Fruit fly (Drosophila melanogaster) whole organism, embryonic: Measurements from ENCODE around the gene Ide.

ENCODE experiments used
- Adf1 ChIP-seq: fragments of 200-800 bp; sonication (Bioruptor generic); IDR thresholded peaks from 2 replicates; pipeline ENCODE4 v1.3.6; 2022; ENCODE audit warnings: missing biosample characterization, missing genetic modification characterization
- Awh ChIP-seq: fragments of 200-800 bp; sonication (Bioruptor generic); IDR thresholded peaks from 2 replicates; pipeline ENCODE4, ENCODE4 v1.3.6; 2022; ENCODE audit warnings: missing biosample characterization, missing genetic modification characterization
- BEAF-32 ChIP-seq: fragments of 200-800 bp; sonication (Bioruptor generic); optimal IDR thresholded peaks from 3 replicates; lab custom pipeline; 2017; ENCODE audit warnings: missing biosample characterization, missing genetic modification characterization, mild to moderate bottlenecking, moderate library complexity, missing genetic modification reagents
- Bgb ChIP-seq: fragments of 200-800 bp; sonication (Bioruptor generic); IDR thresholded peaks from 2 replicates; pipeline ENCODE4 v1.3.6; 2022; ENCODE audit warnings: missing biosample characterization, missing genetic modification characterization; ENCODE audit not compliant: partially characterized antibody
- BtbVII ChIP-seq: fragments of 200-800 bp; sonication (Bioruptor generic); optimal IDR thresholded peaks from 3 replicates; lab custom pipeline; 2017; ENCODE audit warnings: missing biosample characterization, mild to moderate bottlenecking, missing genetic modification characterization
- CG10462 ChIP-seq: fragments of 200-800 bp; sonication (Bioruptor generic); optimal IDR thresholded peaks from 2 replicates; lab custom pipeline; 2016; ENCODE audit warnings: missing biosample characterization, missing genetic modification characterization
- CG10654 ChIP-seq: fragments of 200-800 bp; sonication (Bioruptor generic); optimal IDR thresholded peaks from 2 replicates; lab custom pipeline; 2016; ENCODE audit warnings: missing biosample characterization, missing genetic modification characterization
- CG11695 ChIP-seq: fragments of 200-800 bp; sonication (Bioruptor generic); IDR thresholded peaks from 3 replicates; pipeline ENCODE4 v1.3.6; 2022; ENCODE audit warnings: missing biosample characterization, missing genetic modification characterization
- CG15269 ChIP-seq: fragments of 200-800 bp; sonication (Bioruptor generic); optimal IDR thresholded peaks from 2 replicates; lab custom pipeline; 2018; ENCODE audit warnings: missing biosample characterization, mild to moderate bottlenecking, missing genetic modification characterization, moderate library complexity
- CG1647 ChIP-seq: fragments of 200-800 bp; sonication (Bioruptor generic); optimal IDR thresholded peaks from 3 replicates; lab custom pipeline; 2016; ENCODE audit warnings: missing biosample characterization, missing genetic modification characterization
- CG16863 ChIP-seq: fragments of 200-800 bp; sonication (Bioruptor generic); optimal IDR thresholded peaks from 3 replicates; lab custom pipeline; 2016; ENCODE audit warnings: missing biosample characterization, missing genetic modification characterization
- CG2712 ChIP-seq: fragments of 200-800 bp; optimal IDR thresholded peaks from 3 replicates; lab custom pipeline; 2019; ENCODE audit warnings: missing biosample characterization, mild to moderate bottlenecking, missing genetic modification characterization, moderate library complexity
- CG34422 ChIP-seq: fragments of 200-800 bp; sonication (Bioruptor generic); IDR thresholded peaks from 3 replicates; pipeline ENCODE4 v1.3.6; 2022; ENCODE audit warnings: missing biosample characterization, missing genetic modification characterization
- CG4282 ChIP-seq: fragments of 200-800 bp; sonication (Bioruptor generic); optimal IDR thresholded peaks from 2 replicates; lab custom pipeline; 2016; ENCODE audit warnings: missing biosample characterization, missing genetic modification characterization
- CG43689 ChIP-seq: fragments of 200-800 bp; sonication (Bioruptor generic); IDR thresholded peaks from 2 replicates; pipeline ENCODE4 v1.3.6; 2022; ENCODE audit warnings: missing biosample characterization, missing genetic modification characterization
- CG4730 ChIP-seq: fragments of 200-800 bp; sonication (Bioruptor generic); IDR thresholded peaks from 2 replicates; pipeline ENCODE4 v1.3.6; 2022; ENCODE audit warnings: missing biosample characterization, missing genetic modification characterization
- CG8359 ChIP-seq: fragments of 200-800 bp; sonication (Bioruptor generic); optimal IDR thresholded peaks from 2 replicates; lab custom pipeline; 2017; ENCODE audit warnings: missing biosample characterization, mild to moderate bottlenecking, missing genetic modification characterization, borderline replicate concordance
- CG8388 ChIP-seq: fragments of 200-800 bp; sonication (Bioruptor generic); optimal IDR thresholded peaks from 2 replicates; lab custom pipeline; 2019; ENCODE audit warnings: missing biosample characterization, mild to moderate bottlenecking, missing genetic modification characterization, moderate library complexity
- CG9797 ChIP-seq: fragments of 200-800 bp; sonication (Bioruptor generic); optimal IDR thresholded peaks from 3 replicates; lab custom pipeline; 2018; ENCODE audit warnings: missing biosample characterization, mild to moderate bottlenecking, missing genetic modification characterization
- CHES-1-like ChIP-seq: fragments of 200-800 bp; sonication (Bioruptor generic); optimal IDR thresholded peaks from 2 replicates; lab custom pipeline; 2016; ENCODE audit warnings: missing biosample characterization, missing genetic modification characterization
- Dref ChIP-seq: fragments of 200-800 bp; sonication (Bioruptor generic); IDR thresholded peaks from 2 replicates; pipeline ENCODE4 v1.3.6; 2022; ENCODE audit warnings: missing biosample characterization, missing genetic modification characterization
- Ets65A ChIP-seq: fragments of 200-800 bp; sonication (Bioruptor generic); peaks from one replicate; lab custom pipeline; 2016; ENCODE audit warnings: missing biosample characterization, missing genetic modification characterization
- Gsc ChIP-seq: fragments of 200-800 bp; sonication (Bioruptor generic); IDR thresholded peaks from 2 replicates; pipeline ENCODE4 v1.3.6; 2022; ENCODE audit warnings: missing biosample characterization, missing genetic modification characterization
- HLHmδ ChIP-seq: fragments of 200-800 bp; sonication (Bioruptor generic); optimal IDR thresholded peaks from 2 replicates; lab custom pipeline; 2018; ENCODE audit warnings: missing biosample characterization, mild to moderate bottlenecking, missing genetic modification characterization, moderate library complexity
- Hey ChIP-seq: fragments of 200-800 bp; sonication (Bioruptor generic); optimal IDR thresholded peaks from 3 replicates; lab custom pipeline; 2018; ENCODE audit warnings: missing biosample characterization, mild to moderate bottlenecking, missing genetic modification characterization
- Myb ChIP-seq: fragments of 200-800 bp; sonication (Bioruptor generic); optimal IDR thresholded peaks from 2 replicates; lab custom pipeline; 2016; ENCODE audit warnings: missing biosample characterization, missing genetic modification characterization
- Scr ChIP-seq: fragments of 200-800 bp; sonication (Bioruptor generic); IDR thresholded peaks from 2 replicates; pipeline ENCODE4 v1.3.6; 2022; ENCODE audit warnings: missing biosample characterization, missing genetic modification characterization; ENCODE audit not compliant: partially characterized antibody
- Sox100B ChIP-seq: fragments of 200-800 bp; sonication (Bioruptor generic); optimal IDR thresholded peaks from 3 replicates; lab custom pipeline; 2018; ENCODE audit warnings: missing biosample characterization, mild to moderate bottlenecking, missing genetic modification characterization
- Spps ChIP-seq: fragments of 200-800 bp; sonication (Bioruptor generic); optimal IDR thresholded peaks from 2 replicates; lab custom pipeline; 2018; ENCODE audit warnings: missing biosample characterization, mild to moderate bottlenecking, missing genetic modification characterization
- Tbp ChIP-seq: fragments of >200 bp; optimal IDR thresholded peaks from 2 replicates; lab custom pipeline; 2018; ENCODE audit warnings: missing biosample characterization, missing genetic modification characterization
- ap ChIP-seq: fragments of 200-800 bp; sonication (Bioruptor generic); IDR thresholded peaks from 2 replicates; pipeline ENCODE4 v1.3.6; 2022; ENCODE audit warnings: missing biosample characterization, missing genetic modification characterization
- chif ChIP-seq, 2 experiments: fragments of 200-800 bp; sonication (Bioruptor generic); optimal IDR thresholded peaks; 3 replicates each; lab custom pipeline; 2016; ENCODE audit warnings: missing biosample characterization in 2 of 2, missing genetic modification characterization in 2 of 2
- chn ChIP-seq: fragments of 200-800 bp; sonication (Bioruptor generic); optimal IDR thresholded peaks from 2 replicates; lab custom pipeline; 2016; ENCODE audit warnings: missing biosample characterization, missing genetic modification characterization
- da ChIP-seq: fragments of 200-800 bp; sonication (Bioruptor generic); optimal IDR thresholded peaks from 2 replicates; lab custom pipeline; 2016; ENCODE audit warnings: missing biosample characterization, missing genetic modification characterization
- dpn ChIP-seq, 2 experiments: fragments of 200-800 bp; sonication (Bioruptor generic); optimal IDR thresholded peaks; 3 replicates each; lab custom pipeline; 2016; ENCODE audit warnings: missing biosample characterization in 2 of 2, missing genetic modification characterization in 2 of 2
- emc ChIP-seq: fragments of 200-800 bp; sonication (Bioruptor generic); optimal IDR thresholded peaks from 2 replicates; lab custom pipeline; 2016; ENCODE audit warnings: missing biosample characterization, missing genetic modification characterization
- eve ChIP-seq, 2 experiments: fragments of >200 bp; optimal IDR thresholded peaks; 2 replicates each; lab custom pipeline; 2017; ENCODE audit warnings: missing biosample characterization in 2 of 2, missing genetic modification characterization in 2 of 2
- exex ChIP-seq: fragments of 200-800 bp; sonication (Bioruptor generic); optimal IDR thresholded peaks from 4 replicates; lab custom pipeline; 2018; ENCODE audit warnings: missing biosample characterization, mild to moderate bottlenecking, missing genetic modification characterization, moderate library complexity
- nerfin-1 ChIP-seq: fragments of 200-800 bp; sonication (Bioruptor generic); optimal IDR thresholded peaks from 3 replicates; lab custom pipeline; 2019; ENCODE audit warnings: missing biosample characterization, mild to moderate bottlenecking, missing genetic modification characterization, moderate library complexity
- pb ChIP-seq: fragments of 200-800 bp; sonication (Bioruptor generic); optimal IDR thresholded peaks from 3 replicates; lab custom pipeline; 2016; ENCODE audit warnings: missing biosample characterization, missing genetic modification characterization
- peb ChIP-seq: fragments of 200-800 bp; sonication (Bioruptor generic); IDR thresholded peaks from 2 replicates; pipeline ENCODE4 v1.3.6; 2022; ENCODE audit warnings: missing biosample characterization, missing genetic modification characterization
- sima ChIP-seq: fragments of 200-800 bp; sonication (Bioruptor generic); optimal IDR thresholded peaks from 2 replicates; lab custom pipeline; 2016; ENCODE audit warnings: missing biosample characterization, missing genetic modification characterization
- stwl ChIP-seq: fragments of 200-800 bp; sonication (Bioruptor generic); optimal IDR thresholded peaks from 3 replicates; lab custom pipeline; 2018; ENCODE audit warnings: missing biosample characterization, mild to moderate bottlenecking, missing genetic modification characterization, moderate library complexity
- tin ChIP-seq: fragments of 200-800 bp; sonication (Bioruptor generic); optimal IDR thresholded peaks from 3 replicates; lab custom pipeline; 2016; ENCODE audit warnings: missing biosample characterization, missing genetic modification characterization
- tx ChIP-seq: fragments of 200-800 bp; sonication (Bioruptor generic); optimal IDR thresholded peaks from 2 replicates; lab custom pipeline; 2016; ENCODE audit warnings: missing biosample characterization, missing genetic modification characterization
- unc-4 ChIP-seq: fragments of 200-800 bp; sonication (Bioruptor generic); IDR thresholded peaks from 2 replicates; pipeline ENCODE4 v1.3.6; 2022; ENCODE audit warnings: missing biosample characterization, missing genetic modification characterization; ENCODE audit not compliant: partially characterized antibody
- usp ChIP-seq: fragments of >200 bp; optimal IDR thresholded peaks from 2 replicates; lab custom pipeline; 2017; ENCODE audit warnings: missing biosample characterization, missing genetic modification characterization
- zen ChIP-seq: fragments of 200-800 bp; sonication (Bioruptor generic); optimal IDR thresholded peaks from 3 replicates; lab custom pipeline; 2018; ENCODE audit warnings: missing biosample characterization, mild to moderate bottlenecking, missing genetic modification characterization, moderate library complexity

Ide gene

DNA sequence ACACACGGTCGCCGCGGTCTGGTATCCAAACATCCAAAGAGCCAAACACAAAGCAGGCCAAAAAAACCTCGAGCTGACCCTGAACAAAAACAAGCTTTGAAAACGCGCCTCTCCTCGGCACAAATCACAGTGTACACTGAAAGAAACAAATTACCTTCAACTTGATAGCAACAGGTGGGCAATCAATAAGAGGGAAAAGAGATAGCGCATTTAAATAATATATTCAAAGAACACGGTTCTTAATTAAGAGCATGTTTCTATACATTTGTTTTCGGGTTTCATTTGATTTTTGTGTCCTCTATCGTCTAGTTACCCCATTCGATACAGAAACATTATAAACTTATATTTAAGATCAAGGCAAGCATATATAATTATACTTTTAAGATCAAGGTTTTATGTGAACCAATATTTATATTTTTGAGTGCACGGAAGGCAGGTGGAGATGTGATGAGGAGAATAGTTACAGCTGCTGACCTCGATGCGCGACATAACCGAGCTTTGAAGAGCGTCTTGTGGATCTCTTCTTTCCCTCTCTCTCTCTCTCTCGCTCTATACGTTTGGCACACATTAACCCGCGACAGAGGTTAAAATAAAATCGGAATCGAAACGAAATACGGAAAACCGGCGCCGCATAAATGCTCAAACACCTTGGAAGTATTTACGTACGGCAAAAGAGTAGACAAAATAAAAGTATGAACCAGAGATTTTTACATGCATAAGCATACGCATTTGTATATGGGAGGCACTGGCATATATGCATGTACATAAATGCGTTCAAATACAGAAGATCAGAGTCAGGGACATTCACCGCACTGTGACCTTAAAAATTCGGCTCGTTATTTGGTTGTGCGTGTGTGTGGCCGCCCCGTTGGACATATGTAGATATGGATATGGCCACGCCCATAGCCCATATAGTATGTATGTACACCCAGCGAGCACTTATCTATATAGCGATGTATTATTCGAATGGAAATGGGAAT lies 22.8 kb upstream of the Ide start (continued):
- TF ChIP-seq tx (peak; percentile 75), CG15269 (peak; percentile 92), CG2712 (tag; lab: Kevin White, UChicago) (peak; percentile 90), Sox100B (GFP tag; lab: Kevin White, UChicago) (peak; percentile 92), zen (tag; lab: Kevin White, UChicago) (peak; percentile 46), Dref (no peak), exex (peak; percentile 55), da (GFP tag; lab: Kevin White, UChicago) (peak; percentile 27), Spps (peak; percentile 42), CG4730 (peak; percentile 26; the same call in 1 of the 2 replicates), Ets65A (peak; percentile 91), BEAF-32 (no peak), CG1647 (GFP tag; lab: Kevin White, UChicago) (peak; percentile 65), emc (GFP tag; lab: Kevin White, UChicago) (peak; percentile 39), CG10654 (GFP tag; lab: Kevin White, UChicago) (peak; percentile 71), BtbVII (peak; percentile 87), Awh (GFP tag; lab: Robert Waterston, UW) (peak; percentile 80), CG4282 (no peak), CG43689 (0 out of 2 replicates have a peak, but pooled peaks have one; percentile 24), Hey (tag; lab: Kevin White, UChicago) (no peak), stwl (tag; lab: Kevin White, UChicago) (no peak), CG11695 (GFP tag; lab: Robert Waterston, UW) (peak; percentile 82), tin (GFP tag; lab: Kevin White, UChicago) (peak; percentile 80), pb (peak; percentile 38), dpn (GFP tag; optimal IDR thresholded peaks at IDR 0.05; lab: Kevin White, UChicago) (peak; percentile 77 to 84), Myb (peak; percentile 21), chn (peak; percentile 73), Adf1 (GFP tag; lab: Robert Waterston, UW) (peak; percentile 32), Bgb (GFP tag; lab: Robert Waterston, UW) (no peak; the same call in 1 of the 2 replicates), nerfin-1 (tag; lab: Kevin White, UChicago) (peak; percentile 84), sima (GFP tag; lab: Kevin White, UChicago) (no peak), unc-4 (GFP tag; lab: Robert Waterston, UW) (peak; percentile 1; the same call in 1 of the 2 replicates), Scr (GFP tag; lab: Robert Waterston, UW) (no peak), eve (GFP tag; optimal IDR thresholded peaks at IDR 0.05; lab: Kevin White, UChicago) (peak in 1 of 2 experiments; percentile 95), HLHmδ (GFP tag; lab: Kevin White, UChicago) (no peak), CHES-1-like (GFP tag; lab: Kevin White, UChicago) (peak; percentile 50), CG16863 (GFP tag; lab: Kevin White, UChicago) (peak; percentile 72), CG8359 (GFP tag; lab: Kevin White, UChicago) (peak; percentile 29), CG34422 (GFP tag; lab: Robert Waterston, UW) (peak; percentile 70; the same call in 2 of the 3 replicates), peb (GFP tag; lab: Robert Waterston, UW) (peak; percentile 51; the same call in 1 of the 2 replicates), chif (GFP tag; optimal IDR thresholded peaks at IDR 0.05; lab: Kevin White, UChicago) (peak; percentile 56 to 72), CG10462 (peak; percentile 76), usp (no peak), Tbp (no peak), CG9797 (GFP tag; lab: Kevin White, UChicago) (peak; percentile 13), ap (GFP tag; lab: Robert Waterston, UW) (peak; percentile 50), CG8388 (GFP tag; lab: Kevin White, UChicago) (peak; percentile 84), Gsc (GFP tag; lab: Robert Waterston, UW) (no peak)
